Worm (Caenorhabditis elegans) whole organism, L1 larva: ENCODE results near the gene str-31.

Experiments used
- Y116A8C.19 ChIP-seq: sonication (generic microtip); optimal IDR thresholded peaks from 2 replicates; lab custom pipeline; 2016; ENCODE audit warnings: missing compliant biosample characterization, missing genetic modification characterization, borderline replicate concordance
- aha-1 ChIP-seq: fragments of 150-350 bp; optimal IDR thresholded peaks from 2 replicates; lab custom pipeline; 2014; ENCODE audit warnings: missing biosample characterization, missing genetic modification characterization
- alr-1 ChIP-seq: fragments of 200-800 bp; sonication (Bioruptor generic); optimal IDR thresholded peaks from 2 replicates; lab custom pipeline; 2018; ENCODE audit warnings: borderline replicate concordance, mild to moderate bottlenecking, missing genetic modification characterization, missing compliant biosample characterization
- ceh-63 ChIP-seq: fragments of 200-800 bp; sonication (Bioruptor generic); optimal IDR thresholded peaks from 2 replicates; lab custom pipeline; 2018; ENCODE audit warnings: mild to moderate bottlenecking, missing genetic modification characterization, missing compliant biosample characterization
- ceh-8 ChIP-seq: fragments of 200-800 bp; sonication (Bioruptor generic); optimal IDR thresholded peaks from 2 replicates; lab custom pipeline; 2018; ENCODE audit warnings: mild to moderate bottlenecking, missing genetic modification characterization, moderate library complexity, missing compliant biosample characterization
- ces-1 ChIP-seq: fragments of 150-350 bp; optimal IDR thresholded peaks from 2 replicates; lab custom pipeline; 2014; ENCODE audit warnings: missing biosample characterization, missing genetic modification reagents, missing genetic modification characterization
- efl-1 ChIP-seq, 4 experiments: fragments of 150-350 bp; optimal IDR thresholded peaks in 3 of 4; peaks in 1 of 4; 1 replicate in 1 of 4; 2 replicates in 3 of 4; lab custom pipeline; 2014; ENCODE audit warnings: missing biosample characterization in 2 of 4, missing genetic modification characterization in 2 of 4, missing genetic modification reagents in 2 of 4
- efl-3 ChIP-seq: fragments of 200-800 bp; sonication (Bioruptor generic); optimal IDR thresholded peaks from 2 replicates; lab custom pipeline; 2018; ENCODE audit warnings: mild to moderate bottlenecking, missing genetic modification characterization, missing compliant biosample characterization
- egl-27 ChIP-seq, 2 experiments: fragments of 150-350 bp in 1 of 2; sonication (generic microtip); optimal IDR thresholded peaks; 3 replicates each; lab custom pipeline; 2017 to 2018; ENCODE audit warnings: missing biosample characterization in 2 of 2, missing genetic modification characterization in 2 of 2, missing genetic modification reagents in 2 of 2
- fkh-8 ChIP-seq: sonication (generic microtip); optimal IDR thresholded peaks from 2 replicates; lab custom pipeline; 2016; ENCODE audit warnings: mild to moderate bottlenecking, missing genetic modification characterization, missing compliant biosample characterization
- grh-1 ChIP-seq: fragments of 200-800 bp; sonication (Bioruptor generic); IDR thresholded peaks from 2 replicates; pipeline ENCODE4 v1.3.6; 2022; ENCODE audit warnings: missing genetic modification reagents, missing genetic modification characterization, missing compliant biosample characterization
- hlh-17 ChIP-seq: fragments of 200-800 bp; sonication (Bioruptor generic); optimal IDR thresholded peaks from 2 replicates; lab custom pipeline; 2018; ENCODE audit warnings: missing genetic modification characterization, mild to moderate bottlenecking, missing compliant biosample characterization, moderate library complexity, borderline replicate concordance
- hlh-4 ChIP-seq: sonication (generic microtip); optimal IDR thresholded peaks from 2 replicates; lab custom pipeline; 2016; ENCODE audit warnings: mild to moderate bottlenecking, missing genetic modification characterization, missing compliant biosample characterization
- hpl-2 ChIP-seq: fragments of 150-350 bp; optimal IDR thresholded peaks from 2 replicates; lab custom pipeline; 2014; ENCODE audit warnings: missing biosample characterization, missing genetic modification reagents, missing genetic modification characterization
- lin-14 ChIP-seq: fragments of 200-800 bp; sonication (Bioruptor generic); optimal IDR thresholded peaks from 2 replicates; lab custom pipeline; 2018; ENCODE audit warnings: mild to moderate bottlenecking, missing genetic modification characterization, moderate library complexity, missing compliant biosample characterization
- lin-35 ChIP-seq, 2 experiments: fragments of 150-350 bp; optimal IDR thresholded peaks; 2 replicates each; lab custom pipeline; 2014; ENCODE audit warnings: missing biosample characterization in 2 of 2, missing genetic modification characterization in 2 of 2, missing genetic modification reagents in 2 of 2
- lin-39 ChIP-seq: fragments of 150-350 bp; optimal IDR thresholded peaks from 2 replicates; lab custom pipeline; 2014; ENCODE audit warnings: missing biosample characterization, missing genetic modification reagents, missing genetic modification characterization
- lir-3 ChIP-seq: sonication (generic microtip); optimal IDR thresholded peaks from 2 replicates; lab custom pipeline; 2016; ENCODE audit warnings: mild to moderate bottlenecking, missing genetic modification characterization, moderate library complexity, missing compliant biosample characterization; ENCODE audit not compliant: poor library complexity
- lsy-2 ChIP-seq, 2 experiments: fragments of 150-350 bp; optimal IDR thresholded peaks; 2 replicates each; lab custom pipeline; 2014; ENCODE audit warnings: missing biosample characterization in 2 of 2, missing genetic modification characterization in 2 of 2
- mab-9 ChIP-seq: fragments of 200-800 bp; sonication (Bioruptor generic); IDR thresholded peaks from 2 replicates; pipeline ENCODE4 v1.3.6; 2022; ENCODE audit warnings: missing genetic modification reagents, missing genetic modification characterization, missing compliant biosample characterization
- mdl-1 ChIP-seq, 2 experiments: fragments of 150-350 bp; optimal IDR thresholded peaks; 2 replicates each; lab custom pipeline; 2014 to 2017; ENCODE audit warnings: missing biosample characterization in 2 of 2, missing genetic modification characterization in 2 of 2, inconsistent platforms in 1 of 2
- mef-2 ChIP-seq: fragments of 150-350 bp; optimal IDR thresholded peaks from 2 replicates; lab custom pipeline; 2014; ENCODE audit warnings: missing biosample characterization, missing genetic modification characterization
- mep-1 ChIP-seq: fragments of 150-350 bp; optimal IDR thresholded peaks from 2 replicates; lab custom pipeline; 2014; ENCODE audit warnings: missing biosample characterization, missing genetic modification characterization
- nhr-28 ChIP-seq: fragments of 150-350 bp; optimal IDR thresholded peaks from 2 replicates; lab custom pipeline; 2014; ENCODE audit warnings: missing biosample characterization, missing genetic modification characterization
- nhr-47 ChIP-seq: sonication (generic microtip); optimal IDR thresholded peaks from 2 replicates; lab custom pipeline; 2016; ENCODE audit warnings: mild to moderate bottlenecking, missing genetic modification characterization, moderate library complexity, missing compliant biosample characterization
- nhr-76 ChIP-seq: sonication (generic microtip); optimal IDR thresholded peaks from 2 replicates; lab custom pipeline; 2017; ENCODE audit warnings: missing biosample characterization, missing genetic modification characterization
- nhr-90 ChIP-seq: sonication (generic microtip); optimal IDR thresholded peaks from 2 replicates; lab custom pipeline; 2016; ENCODE audit warnings: mild to moderate bottlenecking, missing genetic modification characterization, missing compliant biosample characterization; ENCODE audit not compliant: poor library complexity
- pag-3 ChIP-seq: sonication (generic microtip); optimal IDR thresholded peaks from 2 replicates; lab custom pipeline; 2017; ENCODE audit warnings: missing genetic modification characterization, mild to moderate bottlenecking, missing compliant biosample characterization, antibody characterized with exemption, borderline replicate concordance; ENCODE audit not compliant: insufficient read depth
- pqm-1 ChIP-seq: sonication (generic microtip); optimal IDR thresholded peaks from 3 replicates; lab custom pipeline; 2017; ENCODE audit warnings: missing biosample characterization, missing genetic modification characterization
- sptf-1 ChIP-seq: fragments of 150-350 bp; optimal IDR thresholded peaks from 2 replicates; lab custom pipeline; 2014; ENCODE audit warnings: missing biosample characterization, missing genetic modification characterization
- swsn-7 ChIP-seq: sonication (generic microtip); optimal IDR thresholded peaks from 2 replicates; lab custom pipeline; 2016; ENCODE audit warnings: missing genetic modification characterization, missing compliant biosample characterization
- tbx-2 ChIP-seq: sonication (generic microtip); optimal IDR thresholded peaks from 2 replicates; lab custom pipeline; 2016; ENCODE audit warnings: missing genetic modification characterization, missing compliant biosample characterization
- tlp-1 ChIP-seq: fragments of 150-350 bp; optimal IDR thresholded peaks from 2 replicates; lab custom pipeline; 2014; ENCODE audit warnings: missing biosample characterization, missing genetic modification characterization
- unc-30 ChIP-seq: sonication (generic microtip); optimal IDR thresholded peaks from 2 replicates; lab custom pipeline; 2017; ENCODE audit warnings: missing biosample characterization, missing genetic modification characterization
- unc-62 ChIP-seq: fragments of 150-350 bp; optimal IDR thresholded peaks from 2 replicates; lab custom pipeline; 2014; ENCODE audit warnings: missing biosample characterization, missing genetic modification reagents, missing genetic modification characterization
- unc-98 ChIP-seq: fragments of 200-800 bp; sonication (Bioruptor generic); IDR thresholded peaks from 2 replicates; pipeline ENCODE4 v1.3.6; 2022; ENCODE audit warnings: missing genetic modification characterization, missing compliant biosample characterization
- vab-15 ChIP-seq: sonication (generic microtip); optimal IDR thresholded peaks from 2 replicates; lab custom pipeline; 2017; ENCODE audit warnings: missing genotype, mild to moderate bottlenecking, missing genetic modification characterization, missing compliant biosample characterization
- zag-1 ChIP-seq: fragments of 150-350 bp; optimal IDR thresholded peaks from 2 replicates; lab custom pipeline; 2014; ENCODE audit warnings: missing biosample characterization, missing genetic modification characterization
- zip-4 ChIP-seq: fragments of 200-800 bp; sonication (Bioruptor generic); optimal IDR thresholded peaks from 2 replicates; lab custom pipeline; 2018; ENCODE audit warnings: mild to moderate bottlenecking, missing genetic modification characterization, moderate library complexity, missing compliant biosample characterization
- ztf-4 ChIP-seq: fragments of 150-350 bp; optimal IDR thresholded peaks from 2 replicates; lab custom pipeline; 2014; ENCODE audit warnings: missing biosample characterization, missing genetic modification characterization

str-31 gene

DNA sequence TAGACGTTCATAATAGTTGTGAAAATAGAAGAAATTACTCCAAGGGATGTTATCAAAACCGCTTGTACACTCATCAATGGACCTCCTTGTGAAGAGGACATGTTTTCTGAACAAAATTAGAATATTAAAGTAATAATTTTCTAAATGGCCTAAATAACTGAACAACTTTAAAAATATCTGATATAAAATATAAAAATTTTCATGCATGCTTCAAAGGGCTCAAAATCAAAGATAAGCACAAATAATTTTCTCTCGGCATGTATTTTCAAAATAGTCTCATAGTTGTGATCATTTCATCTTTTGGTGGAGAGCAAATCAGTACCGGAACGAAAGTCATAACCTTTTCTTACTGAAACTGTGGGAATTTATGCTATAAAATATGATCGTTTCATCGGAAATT, 23.5 kb downstream of the str-31 start, which contains the start of gene srbc-8:
TSS of gene srbc-8 (minus strand) at position 101 of the 400 bp plus-strand sequence.
- TF ChIP-seq ceh-63 (GFP tag; lab: Kevin White, UChicago) (no peak), tlp-1 (tag; lab: Kevin White, UChicago) (no peak), efl-1 (optimal IDR thresholded peaks at IDR 0.05; lab: Kevin White, UChicago) (no peak), efl-1 (GFP tag; optimal IDR thresholded peaks at IDR 0.05 in 1 of 2; lab: Kevin White, UChicago) (peak in 1 of 2 experiments; percentile 22)

- TF ChIP-seq zag-1 (no peak), efl-1 (optimal IDR thresholded peaks at IDR 0.05; lab: Kevin White, UChicago) (no peak), efl-1 (GFP tag; optimal IDR thresholded peaks at IDR 0.05 in 1 of 2; lab: Kevin White, UChicago) (peak in 1 of 2 experiments; percentile 57)
Measured at ce11 chrV:7480949-7481348, 27.5 kb downstream of the str-31 start, which contains the start of gene C18B10.6. Gene C18B10.6, minus strand, starts transcription at chrV:7481049.

DNA sequence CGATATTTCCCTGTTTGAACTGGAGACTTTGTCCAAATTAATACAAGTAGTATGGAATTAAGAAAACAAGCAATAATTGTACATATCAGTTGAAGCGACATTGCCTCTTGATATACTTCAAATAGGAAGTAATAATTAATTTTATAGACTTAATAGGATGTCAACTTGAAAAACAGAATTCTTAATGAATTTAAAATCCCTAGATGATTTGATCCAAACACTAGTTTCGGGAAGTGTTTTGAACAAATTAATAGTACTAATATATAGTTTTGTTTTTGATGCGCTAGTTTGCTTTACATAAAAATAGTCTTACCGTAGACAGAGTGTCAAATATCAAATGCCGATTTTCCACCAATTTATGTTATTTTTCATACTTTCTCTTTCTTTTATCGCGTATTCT, 30.1 kb downstream of the str-31 start, which contains the start of gene str-190:
TSS of gene str-190 (minus strand) at position 101 of the 400 bp plus-strand sequence.
- TF ChIP-seq hlh-17, result no peak
- no peak for TF ChIP-seq nhr-47 (tag; lab: Kevin White, UChicago)

DNA sequence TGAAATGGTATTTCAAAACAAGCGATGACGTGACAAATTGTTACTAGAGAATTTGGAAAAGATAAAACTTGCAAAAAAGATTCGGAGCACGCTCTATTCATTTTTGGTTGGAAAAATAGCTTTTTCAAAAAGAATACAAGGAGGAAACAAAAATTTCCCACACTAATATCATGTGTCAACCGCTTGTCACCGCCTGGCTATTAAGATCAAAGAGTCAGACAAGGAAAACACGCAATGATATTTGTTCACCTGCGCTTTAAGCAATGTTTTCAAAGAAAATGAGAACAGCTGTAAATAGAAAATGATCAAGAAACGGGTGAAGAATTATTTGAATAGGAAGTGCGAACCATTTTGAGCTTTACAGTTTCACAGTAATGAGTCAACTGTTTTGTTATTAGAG, 31.7 kb downstream of the str-31 start, which contains the start of gene srh-125:
TSS of gene srh-125 (minus strand) at position 101 of the 400 bp plus-strand sequence.
- TF ChIP-seq lin-39 (tag; lab: Kevin White, UChicago), result no peak
- TF ChIP-seq lin-14 (GFP tag; lab: Kevin White, UChicago), result no peak
- no peak for TF ChIP-seq ztf-4 (tag; lab: Kevin White, UChicago)
- TF ChIP-seq sptf-1 (tag; lab: Kevin White, UChicago), result no peak
- TF ChIP-seq fkh-8, result peak; percentile 15
- peak; percentile 63 for TF ChIP-seq hlh-4 (tag; lab: Kevin White, UChicago)

DNA sequence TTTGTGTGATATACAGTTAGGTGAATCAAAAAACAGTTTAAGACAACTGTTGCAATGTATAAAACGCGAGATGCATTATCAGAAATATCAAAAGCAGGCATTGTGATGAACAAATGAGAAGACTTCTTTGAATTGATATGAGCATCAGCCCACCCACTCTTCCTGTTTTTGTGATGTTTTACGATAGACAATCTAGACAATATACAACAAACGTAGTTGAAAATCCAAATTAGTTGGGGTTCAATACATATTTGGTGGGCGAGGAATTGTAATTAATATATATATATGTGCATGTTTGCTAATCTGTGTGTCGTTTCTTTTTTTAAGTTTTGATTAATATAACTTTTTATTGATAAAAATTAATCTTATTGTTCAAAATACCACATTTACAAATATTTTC, 35.7 kb downstream of the str-31 start, which contains the start of gene str-28:
TSS of gene str-28 (minus strand) at position 101 of the 400 bp plus-strand sequence.
- TF ChIP-seq nhr-28 (tag; lab: Kevin White, UChicago) (no peak), nhr-90 (tag; lab: Kevin White, UChicago) (no peak), ceh-63 (GFP tag; lab: Kevin White, UChicago) (no peak), unc-30 (no peak), mab-9 (no peak), unc-98 (GFP tag; lab: Robert Waterston, UW) (no peak), vab-15 (tag; lab: Kevin White, UChicago) (no peak), aha-1 (no peak)
- TF ChIP-seq, all 84 proteins: peak for 0

ce11 chrV:7465509-7465908, 43.0 kb downstream of the str-31 start, which contains the start of gene F25E5.1:
Gene F25E5.1, plus strand, starts transcription at chrV:7465884.
- TF ChIP-seq lsy-2 (tag; optimal IDR thresholded peaks at IDR 0.05; lab: Kevin White, UChicago) (peak; percentile 55 to 75), zip-4 (no peak), egl-27 (tag; optimal IDR thresholded peaks at IDR 0.05; lab: Kevin White, UChicago) (no peak), nhr-76 (tag; lab: Kevin White, UChicago) (no peak), ceh-8 (GFP tag; lab: Kevin White, UChicago) (peak; percentile 18), tbx-2 (tag; lab: Kevin White, UChicago) (peak; percentile 75), tlp-1 (tag; lab: Kevin White, UChicago) (no peak), unc-30 (no peak), efl-1 (optimal IDR thresholded peaks at IDR 0.05; lab: Kevin White, UChicago) (peak; percentile 79 to 81), efl-1 (GFP tag; optimal IDR thresholded peaks at IDR 0.05 in 1 of 2; lab: Kevin White, UChicago) (peak; percentile 73 to 93), pqm-1 (tag; lab: Kevin White, UChicago) (no peak), mep-1 (tag; lab: Kevin White, UChicago) (peak; percentile 87), nhr-47 (tag; lab: Kevin White, UChicago) (peak; percentile 72), efl-3 (GFP tag; lab: Kevin White, UChicago) (no peak), grh-1 (GFP tag; lab: Robert Waterston, UW) (no peak), swsn-7 (tag; lab: Kevin White, UChicago) (peak; percentile 61), ces-1 (GFP tag; lab: Kevin White, UChicago) (no peak), mdl-1 (tag; optimal IDR thresholded peaks at IDR 0.05; lab: Kevin White, UChicago) (peak in 1 of 2 experiments; percentile 58), lin-35 (GFP tag; optimal IDR thresholded peaks at IDR 0.05; lab: Kevin White, UChicago) (peak; percentile 70 to 73), unc-62 (GFP tag; lab: Kevin White, UChicago) (no peak), hpl-2 (GFP tag; lab: Kevin White, UChicago) (no peak), lir-3 (peak; percentile 86), mef-2 (tag; lab: Kevin White, UChicago) (no peak), pag-3 (tag; lab: Kevin White, UChicago) (no peak), zag-1 (no peak), alr-1 (tag; lab: Kevin White, UChicago) (no peak), Y116A8C.19 (no peak)
